Worm (Caenorhabditis elegans): ENCODE measurements around the gene Y43F8B.2.
A peak's percentile ranks its signal among the peaks of the same experiment; 100 is the strongest.

The Y43F8B.2 gene

DNA sequence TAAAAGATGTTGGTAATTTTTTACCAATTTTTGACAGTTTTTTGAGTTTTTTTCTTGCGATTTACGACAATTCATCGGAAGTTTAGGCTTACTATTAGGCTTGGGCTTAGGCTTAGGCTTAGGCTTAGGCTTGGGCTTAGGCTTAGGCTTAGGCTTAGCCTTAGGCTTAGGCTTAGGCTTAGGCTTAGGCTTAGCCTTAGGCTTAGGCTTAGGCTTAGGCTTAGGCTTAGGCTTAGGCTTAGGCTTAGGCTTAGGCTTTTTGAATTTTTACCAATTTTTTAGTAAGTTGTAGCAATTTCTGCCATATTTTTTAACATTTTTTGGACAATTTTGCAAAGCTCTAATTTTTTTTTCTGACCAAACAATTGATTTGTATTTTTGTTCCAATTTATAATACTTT lies 4.4 kb downstream of the Y43F8B.2 start:
- peak; percentile 17 for TF ChIP-seq ham-2 (GFP tag; optimal IDR thresholded peaks at IDR 0.05)

DNA sequence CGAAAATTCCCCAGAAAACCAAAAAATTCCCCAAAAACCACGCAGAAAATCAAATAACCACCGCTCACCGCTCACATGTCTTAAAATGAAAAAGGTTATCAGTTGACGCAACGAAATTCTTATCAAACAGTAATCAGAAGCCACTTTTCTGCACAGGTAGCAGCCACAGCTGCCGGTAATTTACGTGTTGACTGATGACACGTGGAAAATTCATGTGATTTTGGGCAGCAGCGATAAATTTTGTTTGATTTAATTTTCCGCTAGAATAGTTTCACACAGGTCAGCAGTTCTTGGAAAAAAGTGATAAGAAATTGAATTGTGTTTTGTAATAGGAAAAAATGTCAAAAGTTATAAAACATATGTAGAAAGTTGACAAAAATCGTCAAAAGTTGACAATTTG lies 5.3 kb downstream of the Y43F8B.2 start:
- TF ChIP-seq elt-3 (tag; optimal IDR thresholded peaks at IDR 0.05) (no peak), snpc-4 (tag; optimal IDR thresholded peaks at IDR 0.05) (no peak), ceh-39 (tag; optimal IDR thresholded peaks at IDR 0.05) (no peak), blmp-1 (tag; optimal IDR thresholded peaks at IDR 0.05) (no peak), lin-13 (tag; optimal IDR thresholded peaks at IDR 0.05) (no peak), bed-3 (GFP tag; optimal IDR thresholded peaks at IDR 0.05) (no peak), lsy-2 (tag; optimal IDR thresholded peaks at IDR 0.05) (no peak), pha-4 (tag; optimal IDR thresholded peaks at IDR 0.05) (no peak), ham-2 (GFP tag; optimal IDR thresholded peaks at IDR 0.05) (no peak), M03D4.4 (tag; optimal IDR thresholded peaks at IDR 0.05) (no peak), nhr-2 (tag; optimal IDR thresholded peaks at IDR 0.05) (no peak), drap-1 (GFP tag; optimal IDR thresholded peaks at IDR 0.05) (no peak), cnd-1 (tag; optimal IDR thresholded peaks at IDR 0.05) (no peak), sptf-1 (tag; optimal IDR thresholded peaks at IDR 0.05) (no peak), mab-5 (tag; optimal IDR thresholded peaks at IDR 0.05) (no peak), unc-120 (tag; optimal IDR thresholded peaks at IDR 0.05; ENCODE audit: poor library complexity, severe bottlenecking) (no peak), elt-1 (tag; optimal IDR thresholded peaks at IDR 0.05; ENCODE audit: borderline replicate concordance, insufficient read depth) (no peak), unc-62 (GFP tag; optimal IDR thresholded peaks at IDR 0.05) (no peak)

ce11 chrV:19526197-19526596 lies 6.7 kb downstream of the Y43F8B.2 start:
- TF ChIP-seq nhr-12 (tag; optimal IDR thresholded peaks at IDR 0.05) = no peak
- TF ChIP-seq flh-1 (GFP tag; optimal IDR thresholded peaks at IDR 0.05) = no peak
- no peak for TF ChIP-seq nhr-237 (tag; optimal IDR thresholded peaks at IDR 0.05)
- TF ChIP-seq nhr-76 (tag; optimal IDR thresholded peaks at IDR 0.05) = no peak
- TF ChIP-seq sem-2 (GFP tag; optimal IDR thresholded peaks at IDR 0.05) = no peak

ce11 chrV:19524569-19524968 lies 8.3 kb downstream of the Y43F8B.2 start:
- peak; percentile 17 for TF ChIP-seq ces-1 (GFP tag; optimal IDR thresholded peaks at IDR 0.05)
- no peak for TF ChIP-seq lsy-2 (tag; optimal IDR thresholded peaks at IDR 0.05)

ce11 chrV:19522551-19523137 lies 10.3 kb downstream of the Y43F8B.2 start:
- no peak for TF ChIP-seq nhr-76 (tag; optimal IDR thresholded peaks at IDR 0.05)
- TF ChIP-seq ceh-43 (GFP tag; optimal IDR thresholded peaks at IDR 0.05) = peak; percentile 75
- peak; percentile 82 for TF ChIP-seq elt-3 (tag; optimal IDR thresholded peaks at IDR 0.05)
- TF ChIP-seq ces-1 (GFP tag; optimal IDR thresholded peaks at IDR 0.05) = peak; percentile 82
- TF ChIP-seq ham-2 (GFP tag; optimal IDR thresholded peaks at IDR 0.05) = no peak
- peak; percentile 99 for TF ChIP-seq unc-62 (GFP tag; optimal IDR thresholded peaks at IDR 0.05)
- TF ChIP-seq blmp-1 (tag; optimal IDR thresholded peaks at IDR 0.05) = peak; percentile 25
- peak; percentile 81 for TF ChIP-seq mab-5 (tag; optimal IDR thresholded peaks at IDR 0.05)
- TF ChIP-seq M03D4.4 (tag; optimal IDR thresholded peaks at IDR 0.05) = peak; percentile 70
- peak; percentile 72 for TF ChIP-seq unc-120 (tag; optimal IDR thresholded peaks at IDR 0.05; ENCODE audit: poor library complexity, severe bottlenecking)
- peak; percentile 26 for TF ChIP-seq tbx-8 (GFP tag; optimal IDR thresholded peaks at IDR 0.05)
- TF ChIP-seq drap-1 (GFP tag; optimal IDR thresholded peaks at IDR 0.05) = peak; percentile 94
- TF ChIP-seq mep-1 (tag; optimal IDR thresholded peaks at IDR 0.05) = peak; percentile 72
- peak; percentile 88 for TF ChIP-seq mls-2 (tag; optimal IDR thresholded peaks at IDR 0.05)
- TF ChIP-seq nhr-12 (tag; optimal IDR thresholded peaks at IDR 0.05) = peak; percentile 86
- peak; percentile 74 for TF ChIP-seq elt-1 (tag; optimal IDR thresholded peaks at IDR 0.05; ENCODE audit: borderline replicate concordance, insufficient read depth)
- peak; percentile 89 for TF ChIP-seq cnd-1 (tag; optimal IDR thresholded peaks at IDR 0.05)
- TF ChIP-seq pha-4 (tag; optimal IDR thresholded peaks at IDR 0.05) = peak; percentile 10
- peak; percentile 90 for TF ChIP-seq unc-39 (tag; optimal IDR thresholded peaks at IDR 0.05)
- peak; percentile 68 for TF ChIP-seq sem-2 (GFP tag; optimal IDR thresholded peaks at IDR 0.05)
- peak; percentile 87 for TF ChIP-seq ceh-39 (tag; optimal IDR thresholded peaks at IDR 0.05)
- TF ChIP-seq snpc-4 (tag; optimal IDR thresholded peaks at IDR 0.05) = no peak
- TF ChIP-seq ztf-11 (tag; optimal IDR thresholded peaks at IDR 0.05) = peak; percentile 85
- TF ChIP-seq zip-8 (tag; optimal IDR thresholded peaks at IDR 0.05) = peak; percentile 94
- TF ChIP-seq bed-3 (GFP tag; optimal IDR thresholded peaks at IDR 0.05) = no peak
- TF ChIP-seq flh-1 (GFP tag; optimal IDR thresholded peaks at IDR 0.05) = peak; percentile 28
- peak; percentile 58 for TF ChIP-seq lin-32 (GFP tag; optimal IDR thresholded peaks at IDR 0.05)
- TF ChIP-seq nhr-237 (tag; optimal IDR thresholded peaks at IDR 0.05) = peak; percentile 45
- no peak for TF ChIP-seq nhr-28 (tag; optimal IDR thresholded peaks at IDR 0.05)
- peak; percentile 31 for TF ChIP-seq hlh-1 (tag; optimal IDR thresholded peaks at IDR 0.05)
- TF ChIP-seq ceh-83 (GFP tag; optimal IDR thresholded peaks at IDR 0.05) = peak; percentile 92
- peak; percentile 83 for TF ChIP-seq lin-13 (tag; optimal IDR thresholded peaks at IDR 0.05)
- peak; percentile 78 for TF ChIP-seq sptf-1 (tag; optimal IDR thresholded peaks at IDR 0.05)
- peak; percentile 69 for TF ChIP-seq lsy-2 (tag; optimal IDR thresholded peaks at IDR 0.05)
- peak; percentile 93 for TF ChIP-seq nhr-2 (tag; optimal IDR thresholded peaks at IDR 0.05)

All from whole organism, mixed stage, embryonic.